Fruit fly (Drosophila melanogaster) whole organism, adult: ENCODE data around the gene CG31917.

Source experiments
- Clk ChIP-seq: fragments of 200-800 bp; sonication (Bioruptor generic); optimal IDR thresholded peaks from 2 replicates; lab custom pipeline; 2017; ENCODE audit warnings: missing biosample characterization, missing genetic modification characterization
- Mnt ChIP-seq: fragments of 200-800 bp; sonication (Bioruptor generic); optimal IDR thresholded peaks from 2 replicates; lab custom pipeline; 2016; ENCODE audit warnings: missing biosample characterization, mild to moderate bottlenecking, missing genetic modification characterization
- cnc ChIP-seq, 2 experiments: fragments of >200 bp; optimal IDR thresholded peaks; 2 replicates each; lab custom pipeline; 2017
- kay ChIP-seq: fragments of 200-800 bp; sonication (Bioruptor generic); peaks from one replicate; lab custom pipeline; 2016; ENCODE audit warnings: missing biosample characterization, missing genetic modification characterization, borderline replicate concordance
- tj ChIP-seq: fragments of 200-800 bp; sonication (Bioruptor generic); optimal IDR thresholded peaks from 3 replicates; lab custom pipeline; 2017; ENCODE audit warnings: missing biosample characterization, mild to moderate bottlenecking, missing genetic modification characterization, moderate library complexity
- toe ChIP-seq: fragments of 200-800 bp; sonication (Bioruptor generic); optimal IDR thresholded peaks from 2 replicates; lab custom pipeline; 2016; ENCODE audit warnings: missing biosample characterization, missing genetic modification characterization

dm6 chr2L:5000919-5001581, 9.6 kb downstream of the CG31917 start:
- TF ChIP-seq Mnt (GFP tag; lab: Kevin White, UChicago) (no peak), cnc (optimal IDR thresholded peaks at IDR 0.05; lab: Kevin White, UChicago) (no peak), Clk (no peak), tj (GFP tag; lab: Kevin White, UChicago) (peak; percentile 68), toe (GFP tag; lab: Kevin White, UChicago) (no peak), kay (GFP tag; lab: Kevin White, UChicago) (peak; percentile 33)
